Fruit fly (Drosophila melanogaster): ENCODE measurements around the gene CG33920.

Gene CG33920

DNA sequence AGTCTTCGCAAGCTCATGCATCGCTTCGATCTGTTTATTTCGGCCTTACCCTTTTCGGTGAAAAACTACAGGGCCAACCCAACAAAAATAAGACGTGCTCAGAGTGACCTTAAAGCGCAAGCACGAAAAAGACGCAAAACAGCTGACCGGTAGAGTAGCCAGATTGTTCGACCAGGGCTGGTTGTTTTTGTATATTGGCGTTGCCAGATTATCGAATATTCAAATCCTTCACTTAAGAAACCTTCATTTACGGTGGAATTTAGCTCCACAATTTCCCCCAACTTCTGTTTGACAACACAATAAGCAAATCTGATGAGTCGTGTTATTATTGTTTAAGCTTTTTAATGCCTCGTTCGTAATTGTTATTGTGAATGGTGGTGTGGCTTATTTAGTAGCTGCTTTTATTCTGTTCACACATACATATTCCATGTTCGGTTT, 8.9 kb upstream of the CG33920 start, which contains the start of gene Chchd3 (continued):
- TF ChIP-seq Dip3 (GFP tag; optimal IDR thresholded peaks at IDR 0.05) (no peak), TFAM (GFP tag; optimal IDR thresholded peaks at IDR 0.05) (no peak), CG11456 (GFP tag; IDR thresholded peaks at IDR 0.05) (no peak), Ptx1 (GFP tag; IDR thresholded peaks at IDR 0.05) (no peak), zf30C (GFP tag; optimal IDR thresholded peaks at IDR 0.05) (no peak), fd64A (GFP tag; optimal IDR thresholded peaks at IDR 0.05) (no peak), GATAe (GFP tag; conservative IDR thresholded peaks at IDR 0.05) (no peak), CG8388 (GFP tag; optimal IDR thresholded peaks at IDR 0.05) (no peak), CG2678 (tag; optimal IDR thresholded peaks at IDR 0.05) (no peak), ci (GFP tag; IDR thresholded peaks at IDR 0.05) (peak; percentile 49; the same call in 1 of the 3 replicates), Adf1 (GFP tag; IDR thresholded peaks at IDR 0.05) (no peak), ato (GFP tag; IDR thresholded peaks at IDR 0.05; ENCODE audit: partially characterized antibody) (0 out of 2 replicates have a peak, but pooled peaks have one; percentile 32), hkb (optimal IDR thresholded peaks at IDR 0.05) (no peak), hkb (GFP tag; IDR thresholded peaks at IDR 0.05) (no peak), H2.0 (GFP tag; IDR thresholded peaks at IDR 0.05) (no peak), CG10274 (GFP tag; optimal IDR thresholded peaks at IDR 0.05) (no peak), phol (tag; optimal IDR thresholded peaks at IDR 0.05) (peak; percentile 58), CG10654 (GFP tag; optimal IDR thresholded peaks at IDR 0.05) (no peak), CG31441 (GFP tag; IDR thresholded peaks at IDR 0.05) (no peak), CG8359 (GFP tag; optimal IDR thresholded peaks at IDR 0.05; ENCODE audit: borderline replicate concordance) (no peak), da (GFP tag; optimal IDR thresholded peaks at IDR 0.05) (no peak), crc (GFP tag; optimal IDR thresholded peaks at IDR 0.05) (no peak), fu2 (GFP tag; optimal IDR thresholded peaks at IDR 0.05) (no peak), CG13775 (GFP tag; optimal IDR thresholded peaks at IDR 0.05) (peak; percentile 25), CG1832 (GFP tag; optimal IDR thresholded peaks at IDR 0.05) (no peak), CG33557 (GFP tag; optimal IDR thresholded peaks at IDR 0.05) (peak; percentile 1), Scr (GFP tag; IDR thresholded peaks at IDR 0.05; ENCODE audit: partially characterized antibody) (0 out of 2 replicates have a peak, but pooled peaks have one; percentile 31), CG8924 (tag; optimal IDR thresholded peaks at IDR 0.05) (peak; percentile 2), prd (optimal IDR thresholded peaks at IDR 0.05) (no peak), prd (GFP tag; IDR thresholded peaks at IDR 0.05) (no peak), tin (GFP tag; optimal IDR thresholded peaks at IDR 0.05) (no peak), Max (GFP tag; optimal IDR thresholded peaks at IDR 0.05) (no peak), unpg (GFP tag; optimal IDR thresholded peaks at IDR 0.05) (no peak), pum (GFP tag; optimal IDR thresholded peaks at IDR 0.05) (no peak), ken (GFP tag; IDR thresholded peaks at IDR 0.05) (no peak), CG16863 (GFP tag; optimal IDR thresholded peaks at IDR 0.05) (no peak), Xrp1 (GFP tag; IDR thresholded peaks at IDR 0.05) (no peak), CG6654 (GFP tag; optimal IDR thresholded peaks at IDR 0.05) (no peak), CG4617 (GFP tag; optimal IDR thresholded peaks at IDR 0.05; ENCODE audit: borderline replicate concordance) (peak; percentile 66), z (GFP tag; IDR thresholded peaks at IDR 0.05) (0 out of 3 replicates have a peak, but pooled peaks have one; percentile 41), Eip74EF (GFP tag; optimal IDR thresholded peaks at IDR 0.05) (no peak), CG9797 (GFP tag; optimal IDR thresholded peaks at IDR 0.05) (peak; percentile 89), NC2α (GFP tag; optimal IDR thresholded peaks at IDR 0.05) (no peak), CG17361 (GFP tag; IDR thresholded peaks at IDR 0.05) (no peak), zfh2 (GFP tag; optimal IDR thresholded peaks at IDR 0.05) (peak; percentile 35), CG13287 (GFP tag; IDR thresholded peaks at IDR 0.05; ENCODE audit: partially characterized antibody) (peak; percentile 54; the same call in 1 of the 2 replicates), scrt (GFP tag; optimal IDR thresholded peaks at IDR 0.05) (no peak), jigr1 (GFP tag; IDR thresholded peaks at IDR 0.05) (no peak), CG3995 (GFP tag; optimal IDR thresholded peaks at IDR 0.05) (peak; percentile 73), lmd (GFP tag; IDR thresholded peaks at IDR 0.05) (no peak), CG11696 (GFP tag; IDR thresholded peaks at IDR 0.05) (no peak), odd (GFP tag; optimal IDR thresholded peaks at IDR 0.05) (no peak)

Data from whole organism, embryonic.